Worm (Caenorhabditis elegans) whole organism, early embryonic: ENCODE results near the gene oig-1.

Experiments
- F13C5.2 ChIP-seq: sonication (generic microtip); optimal IDR thresholded peaks from 2 replicates; lab custom pipeline; 2017; ENCODE audit warnings: mild to moderate bottlenecking, missing genetic modification characterization, inconsistent platforms, missing compliant biosample characterization
- aly-1 ChIP-seq: sonication (generic microtip); optimal IDR thresholded peaks from 2 replicates; lab custom pipeline; 2016; ENCODE audit warnings: missing genetic modification characterization, missing compliant biosample characterization
- ama-1 ChIP-seq: fragments of 150-350 bp; optimal IDR thresholded peaks from 2 replicates; lab custom pipeline; 2014
- ceh-13 ChIP-seq: fragments of 200-800 bp; sonication (Bioruptor generic); optimal IDR thresholded peaks from 2 replicates; lab custom pipeline; 2018; ENCODE audit warnings: mild to moderate bottlenecking, missing genetic modification characterization, missing compliant biosample characterization
- ceh-36 ChIP-seq: sonication (generic microtip); optimal IDR thresholded peaks from 2 replicates; lab custom pipeline; 2016; ENCODE audit warnings: missing genetic modification characterization, inconsistent platforms, missing compliant biosample characterization
- flt-1 ChIP-seq: fragments of 200-800 bp; sonication (Bioruptor generic); IDR thresholded peaks from 2 replicates; pipeline ENCODE4 v1.3.6; 2022; ENCODE audit warnings: missing genetic modification characterization, missing compliant biosample characterization
- hmbx-1 ChIP-seq: sonication (generic microtip); optimal IDR thresholded peaks from 2 replicates; lab custom pipeline; 2016; ENCODE audit warnings: mild to moderate bottlenecking, missing genetic modification characterization, missing compliant biosample characterization
- hmg-4 ChIP-seq: fragments of 200-800 bp; sonication (Bioruptor generic); optimal IDR thresholded peaks from 2 replicates; lab custom pipeline; 2018; ENCODE audit warnings: mild to moderate bottlenecking, missing genetic modification characterization, missing compliant biosample characterization
- hnd-1 ChIP-seq: sonication (generic microtip); optimal IDR thresholded peaks from 2 replicates; lab custom pipeline; 2016; ENCODE audit warnings: missing genetic modification characterization, missing compliant biosample characterization
- scrt-1 ChIP-seq: fragments of 200-800 bp; sonication (Bioruptor generic); IDR thresholded peaks from 2 replicates; pipeline ENCODE4 v1.3.6; 2022; ENCODE audit warnings: missing genetic modification characterization, missing compliant biosample characterization
- tbx-11 ChIP-seq: fragments of 200-800 bp; sonication (Bioruptor generic); IDR thresholded peaks from 2 replicates; pipeline ENCODE4 v1.3.6; 2022; ENCODE audit warnings: missing genetic modification characterization, missing compliant biosample characterization
- tbx-37 ChIP-seq: fragments of 200-800 bp; sonication (Bioruptor generic); conservative IDR thresholded peaks from 2 replicates; pipeline ENCODE4 v1.3.6; 2022; ENCODE audit warnings: missing genetic modification reagents, missing genetic modification characterization, missing compliant biosample characterization
- tra-4 ChIP-seq: sonication (generic microtip); optimal IDR thresholded peaks from 2 replicates; lab custom pipeline; 2017; ENCODE audit warnings: missing genetic modification characterization, missing compliant biosample characterization

DNA sequence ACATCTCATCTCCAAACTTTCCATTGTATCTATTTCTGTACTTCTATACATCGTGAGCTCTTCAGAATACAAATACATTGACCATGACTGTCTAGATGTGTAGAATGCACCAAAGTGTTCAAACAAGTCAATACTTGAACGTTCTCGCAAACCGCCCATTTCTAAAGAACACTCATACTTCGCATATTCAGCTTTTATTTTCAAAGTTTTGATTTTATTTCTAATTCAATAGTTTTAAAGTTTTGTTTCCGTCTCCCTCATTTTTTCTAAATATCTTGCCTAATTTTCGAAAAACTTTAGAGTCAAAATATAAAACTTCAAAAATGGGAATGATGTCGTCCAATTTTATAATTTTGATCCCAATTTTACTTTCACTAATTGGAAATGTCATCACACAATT lies 2.4 kb upstream of the oig-1 start, which contains the start of gene pqn-10:
- TF ChIP-seq tbx-37 (GFP tag; lab: Robert Waterston, UW) (no peak), ama-1 (lab: Kevin White, UChicago) (no peak), hmbx-1 (tag; lab: Kevin White, UChicago) (no peak), flt-1 (no peak), F13C5.2 (tag; lab: Kevin White, UChicago) (no peak), tra-4 (tag; lab: Kevin White, UChicago) (no peak), scrt-1 (GFP tag; lab: Robert Waterston, UW) (no peak), tbx-11 (GFP tag; lab: Robert Waterston, UW) (no peak), ceh-36 (tag; lab: Kevin White, UChicago) (no peak), hmg-4 (GFP tag; lab: Kevin White, UChicago) (no peak), ceh-13 (GFP tag; lab: Kevin White, UChicago) (no peak), aly-1 (tag; lab: Kevin White, UChicago) (no peak), hnd-1 (tag; lab: Kevin White, UChicago) (no peak)
